Worm (Caenorhabditis elegans) whole organism, L1 larva: Measurements from ENCODE around the gene F32D8.13.
A peak's percentile ranks its signal among the peaks of the same experiment; 100 is the strongest.

Source experiments
- aly-2 ChIP-seq: fragments of 150-350 bp; optimal IDR thresholded peaks from 2 replicates; lab custom pipeline; 2014; ENCODE audit warnings: missing biosample characterization, missing genetic modification characterization
- blmp-1 ChIP-seq: fragments of 150-350 bp; optimal IDR thresholded peaks from 2 replicates; lab custom pipeline; 2014; ENCODE audit warnings: missing biosample characterization, missing genetic modification characterization
- ceh-63 ChIP-seq: fragments of 200-800 bp; sonication (Bioruptor generic); optimal IDR thresholded peaks from 2 replicates; lab custom pipeline; 2018; ENCODE audit warnings: mild to moderate bottlenecking, missing genetic modification characterization, missing compliant biosample characterization
- ceh-8 ChIP-seq: fragments of 200-800 bp; sonication (Bioruptor generic); optimal IDR thresholded peaks from 2 replicates; lab custom pipeline; 2018; ENCODE audit warnings: mild to moderate bottlenecking, missing genetic modification characterization, moderate library complexity, missing compliant biosample characterization
- ceh-82 ChIP-seq, 3 experiments: fragments of 150-350 bp in 1 of 3; sonication (generic microtip) in 2 of 3; optimal IDR thresholded peaks; 2 replicates each; lab custom pipeline; 2014 to 2017; ENCODE audit warnings: missing biosample characterization in 3 of 3, missing genetic modification characterization in 3 of 3
- ces-1 ChIP-seq: fragments of 150-350 bp; optimal IDR thresholded peaks from 2 replicates; lab custom pipeline; 2014; ENCODE audit warnings: missing biosample characterization, missing genetic modification reagents, missing genetic modification characterization
- dpl-1 ChIP-seq, 3 experiments: fragments of 150-350 bp in 2 of 3; sonication (generic microtip) in 1 of 3; optimal IDR thresholded peaks; 2 replicates each; lab custom pipeline; 2014 to 2017; ENCODE audit warnings: missing biosample characterization in 3 of 3, missing genetic modification characterization in 3 of 3, missing genetic modification reagents in 3 of 3
- dsc-1 ChIP-seq: sonication (generic microtip); optimal IDR thresholded peaks from 2 replicates; lab custom pipeline; 2016; ENCODE audit warnings: mild to moderate bottlenecking, missing genetic modification characterization, missing compliant biosample characterization
- efl-1 ChIP-seq, 4 experiments: fragments of 150-350 bp; optimal IDR thresholded peaks in 3 of 4; peaks in 1 of 4; 1 replicate in 1 of 4; 2 replicates in 3 of 4; lab custom pipeline; 2014; ENCODE audit warnings: missing biosample characterization in 2 of 4, missing genetic modification characterization in 2 of 4, missing genetic modification reagents in 2 of 4
- elt-2 ChIP-seq: sonication (generic microtip); optimal IDR thresholded peaks from 2 replicates; lab custom pipeline; 2016; ENCODE audit warnings: missing genetic modification characterization, mild to moderate bottlenecking, inconsistent platforms, missing compliant biosample characterization, missing genetic modification reagents
- elt-3 ChIP-seq, 6 experiments: fragments of 150-350 bp in 1 of 6; sonication (generic microtip); optimal IDR thresholded peaks; 2 replicates each; lab custom pipeline; 2017 to 2018; ENCODE audit warnings: missing biosample characterization in 6 of 6, missing genetic modification characterization in 6 of 6, inconsistent platforms in 1 of 6
- fkh-10 ChIP-seq: sonication (generic microtip); optimal IDR thresholded peaks from 2 replicates; lab custom pipeline; 2017; ENCODE audit warnings: missing biosample characterization, missing genetic modification reagents, missing genetic modification characterization
- fkh-8 ChIP-seq: sonication (generic microtip); optimal IDR thresholded peaks from 2 replicates; lab custom pipeline; 2016; ENCODE audit warnings: mild to moderate bottlenecking, missing genetic modification characterization, missing compliant biosample characterization
- hpl-2 ChIP-seq: fragments of 150-350 bp; optimal IDR thresholded peaks from 2 replicates; lab custom pipeline; 2014; ENCODE audit warnings: missing biosample characterization, missing genetic modification reagents, missing genetic modification characterization
- irx-1 ChIP-seq: sonication (generic microtip); optimal IDR thresholded peaks from 2 replicates; lab custom pipeline; 2016; ENCODE audit warnings: missing genetic modification characterization, missing compliant biosample characterization
- isw-1 ChIP-seq: fragments of 200-800 bp; sonication (Bioruptor generic); IDR thresholded peaks from 2 replicates; pipeline ENCODE4 v1.3.6; 2022; ENCODE audit warnings: missing genetic modification characterization, missing compliant biosample characterization
- lin-14 ChIP-seq: fragments of 200-800 bp; sonication (Bioruptor generic); optimal IDR thresholded peaks from 2 replicates; lab custom pipeline; 2018; ENCODE audit warnings: mild to moderate bottlenecking, missing genetic modification characterization, moderate library complexity, missing compliant biosample characterization
- lin-15B ChIP-seq: fragments of 150-350 bp; sonication (generic microtip); optimal IDR thresholded peaks from 3 replicates; lab custom pipeline; 2014; ENCODE audit warnings: missing biosample characterization, missing genetic modification characterization
- lin-35 ChIP-seq, 2 experiments: fragments of 150-350 bp; optimal IDR thresholded peaks; 2 replicates each; lab custom pipeline; 2014; ENCODE audit warnings: missing biosample characterization in 2 of 2, missing genetic modification characterization in 2 of 2, missing genetic modification reagents in 2 of 2
- lsy-2 ChIP-seq, 2 experiments: fragments of 150-350 bp; optimal IDR thresholded peaks; 2 replicates each; lab custom pipeline; 2014; ENCODE audit warnings: missing biosample characterization in 2 of 2, missing genetic modification characterization in 2 of 2
- mep-1 ChIP-seq: fragments of 150-350 bp; optimal IDR thresholded peaks from 2 replicates; lab custom pipeline; 2014; ENCODE audit warnings: missing biosample characterization, missing genetic modification characterization
- nhr-11 ChIP-seq: fragments of 150-350 bp; optimal IDR thresholded peaks from 2 replicates; lab custom pipeline; 2014; ENCODE audit warnings: missing biosample characterization, missing genetic modification characterization
- nhr-19 ChIP-seq: fragments of 200-800 bp; sonication (Bioruptor generic); conservative IDR thresholded peaks from 2 replicates; pipeline ENCODE4 v1.3.6; 2022; ENCODE audit warnings: missing genetic modification characterization, missing compliant biosample characterization
- nhr-20 ChIP-seq: sonication (generic microtip); optimal IDR thresholded peaks from 2 replicates; lab custom pipeline; 2016; ENCODE audit warnings: mild to moderate bottlenecking, missing genetic modification characterization, missing compliant biosample characterization
- nhr-47 ChIP-seq: sonication (generic microtip); optimal IDR thresholded peaks from 2 replicates; lab custom pipeline; 2016; ENCODE audit warnings: mild to moderate bottlenecking, missing genetic modification characterization, moderate library complexity, missing compliant biosample characterization
- nhr-71 ChIP-seq: sonication (generic microtip); optimal IDR thresholded peaks from 2 replicates; lab custom pipeline; 2016; ENCODE audit warnings: mild to moderate bottlenecking, missing genetic modification characterization, moderate library complexity, missing compliant biosample characterization
- nhr-84 ChIP-seq: sonication (generic microtip); optimal IDR thresholded peaks from 2 replicates; lab custom pipeline; 2017; ENCODE audit warnings: missing biosample characterization, missing genetic modification characterization
- nhr-90 ChIP-seq: sonication (generic microtip); optimal IDR thresholded peaks from 2 replicates; lab custom pipeline; 2016; ENCODE audit warnings: mild to moderate bottlenecking, missing genetic modification characterization, missing compliant biosample characterization; ENCODE audit not compliant: poor library complexity
- pqm-1 ChIP-seq: sonication (generic microtip); optimal IDR thresholded peaks from 3 replicates; lab custom pipeline; 2017; ENCODE audit warnings: missing biosample characterization, missing genetic modification characterization
- rnt-1 ChIP-seq: sonication (generic microtip); optimal IDR thresholded peaks from 2 replicates; lab custom pipeline; 2016; ENCODE audit warnings: mild to moderate bottlenecking, missing genetic modification characterization, moderate library complexity, missing compliant biosample characterization
- skn-1 ChIP-seq: fragments of 150-350 bp; optimal IDR thresholded peaks from 2 replicates; lab custom pipeline; 2014; ENCODE audit warnings: missing biosample characterization, missing genetic modification characterization
- snu-23 ChIP-seq: sonication (generic microtip); optimal IDR thresholded peaks from 2 replicates; lab custom pipeline; 2016; ENCODE audit warnings: missing genetic modification characterization, missing compliant biosample characterization
- swsn-7 ChIP-seq: sonication (generic microtip); optimal IDR thresholded peaks from 2 replicates; lab custom pipeline; 2016; ENCODE audit warnings: missing genetic modification characterization, missing compliant biosample characterization
- tbx-2 ChIP-seq: sonication (generic microtip); optimal IDR thresholded peaks from 2 replicates; lab custom pipeline; 2016; ENCODE audit warnings: missing genetic modification characterization, missing compliant biosample characterization
- unc-62 ChIP-seq: fragments of 150-350 bp; optimal IDR thresholded peaks from 2 replicates; lab custom pipeline; 2014; ENCODE audit warnings: missing biosample characterization, missing genetic modification reagents, missing genetic modification characterization
- zip-4 ChIP-seq: fragments of 200-800 bp; sonication (Bioruptor generic); optimal IDR thresholded peaks from 2 replicates; lab custom pipeline; 2018; ENCODE audit warnings: mild to moderate bottlenecking, missing genetic modification characterization, moderate library complexity, missing compliant biosample characterization
- ztf-4 ChIP-seq: fragments of 150-350 bp; optimal IDR thresholded peaks from 2 replicates; lab custom pipeline; 2014; ENCODE audit warnings: missing biosample characterization, missing genetic modification characterization

Gene F32D8.13

DNA sequence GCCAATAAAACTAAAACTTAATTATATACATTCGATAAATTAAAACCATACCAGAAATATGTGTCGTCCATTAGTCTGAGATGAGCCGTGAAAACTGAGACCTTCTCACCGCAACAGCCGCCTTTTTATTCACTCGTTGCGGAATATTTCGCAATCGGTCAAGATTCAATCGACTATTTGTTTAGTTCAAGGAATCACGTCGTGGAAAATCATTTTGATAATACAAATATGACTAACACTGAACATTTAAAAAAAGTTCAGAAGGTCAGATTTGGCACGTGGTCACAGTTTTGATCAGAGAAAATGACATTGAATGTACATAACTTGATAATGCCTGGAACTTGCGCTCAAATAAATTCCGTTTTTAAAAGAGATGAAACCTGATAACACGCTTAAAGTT, 42.4 kb upstream of the F32D8.13 start, which contains the start of gene F17C11.11 (continued):
- TF ChIP-seq elt-2 (tag; lab: Kevin White, UChicago) (peak; percentile 73), tbx-2 (no peak), blmp-1 (no peak), elt-3 (tag; optimal IDR thresholded peaks at IDR 0.05; lab: Kevin White, UChicago) (no peak), nhr-19 (GFP tag; lab: Robert Waterston, UW) (no peak), aly-2 (no peak), irx-1 (tag; lab: Kevin White, UChicago) (no peak), lin-35 (GFP tag; optimal IDR thresholded peaks at IDR 0.05; lab: Kevin White, UChicago) (no peak), ceh-82 (tag; optimal IDR thresholded peaks at IDR 0.05; lab: Kevin White, UChicago) (no peak), pqm-1 (tag; lab: Kevin White, UChicago) (no peak), ceh-63 (no peak)

ce11 chrV:10937294-10937693, 41.0 kb upstream of the F32D8.13 start:
- TF ChIP-seq lsy-2 (tag; optimal IDR thresholded peaks at IDR 0.05; lab: Kevin White, UChicago) (peak; percentile 26 to 65), efl-1 (optimal IDR thresholded peaks at IDR 0.05; lab: Kevin White, UChicago) (no peak), efl-1 (GFP tag; optimal IDR thresholded peaks at IDR 0.05 in 1 of 2; lab: Kevin White, UChicago) (peak in 1 of 2 experiments; percentile 62), fkh-8 (tag; lab: Kevin White, UChicago) (peak; percentile 79), nhr-11 (tag; lab: Kevin White, UChicago) (peak; percentile 63), mep-1 (peak; percentile 30), swsn-7 (tag; lab: Kevin White, UChicago) (peak; percentile 30), rnt-1 (tag; lab: Kevin White, UChicago) (no peak), isw-1 (GFP tag; lab: Robert Waterston, UW) (no peak), fkh-10 (peak; percentile 92), unc-62 (no peak), snu-23 (GFP tag; lab: Kevin White, UChicago) (peak; percentile 41), dsc-1 (tag; lab: Kevin White, UChicago) (peak; percentile 69), skn-1 (tag; lab: Kevin White, UChicago) (peak; percentile 64), nhr-71 (tag; lab: Kevin White, UChicago) (peak; percentile 88), ztf-4 (tag; lab: Kevin White, UChicago) (peak; percentile 45), irx-1 (tag; lab: Kevin White, UChicago) (peak; percentile 17), lin-35 (GFP tag; optimal IDR thresholded peaks at IDR 0.05; lab: Kevin White, UChicago) (peak in 1 of 2 experiments; percentile 27), dpl-1 (GFP tag; optimal IDR thresholded peaks at IDR 0.05; lab: Kevin White, UChicago) (peak in 1 of 3 experiments; percentile 2), ceh-8 (peak; percentile 44), zip-4 (GFP tag; lab: Kevin White, UChicago) (no peak), lin-14 (GFP tag; lab: Kevin White, UChicago) (peak; percentile 67), nhr-90 (tag; lab: Kevin White, UChicago) (no peak), nhr-47 (tag; lab: Kevin White, UChicago) (peak; percentile 73), elt-3 (tag; optimal IDR thresholded peaks at IDR 0.05; lab: Kevin White, UChicago) (peak in 1 of 6 experiments; percentile 65), nhr-19 (GFP tag; lab: Robert Waterston, UW) (peak; percentile 88), nhr-20 (tag; lab: Kevin White, UChicago) (peak; percentile 70), nhr-84 (no peak)

- TF ChIP-seq hpl-2 (GFP tag; lab: Kevin White, UChicago): no peak
- no peak for TF ChIP-seq ces-1 (GFP tag; lab: Kevin White, UChicago)
- no peak for TF ChIP-seq unc-62
- peak; percentile 83 for TF ChIP-seq elt-2 (tag; lab: Kevin White, UChicago)
- TF ChIP-seq nhr-20 (tag; lab: Kevin White, UChicago): peak; percentile 1
- TF ChIP-seq lin-15B (tag; lab: Kevin White, UChicago): no peak
Measured at ce11 chrV:10936681-10937080, 40.3 kb upstream of the F32D8.13 start, which contains the start of gene F17C11.12. Gene F17C11.12, minus strand, starts transcription at chrV:10936920.
